Worm (Caenorhabditis elegans) whole organism, L2 larva: Measurements from ENCODE around the gene hcp-2.

Source experiments
- F13H6.1 ChIP-seq: sonication (generic microtip); optimal IDR thresholded peaks from 2 replicates; lab custom pipeline; 2016; ENCODE audit warnings: missing genetic modification characterization, missing compliant biosample characterization
- alr-1 ChIP-seq: fragments of 150-350 bp; optimal IDR thresholded peaks from 2 replicates; lab custom pipeline; 2014; ENCODE audit warnings: missing biosample characterization, missing genetic modification characterization
- ama-1 ChIP-seq: fragments of 150-350 bp; optimal IDR thresholded peaks from 2 replicates; lab custom pipeline; 2018; ENCODE audit warnings: inconsistent platforms
- egl-27 ChIP-seq: sonication (generic microtip); optimal IDR thresholded peaks from 3 replicates; lab custom pipeline; 2017; ENCODE audit warnings: missing biosample characterization, missing genetic modification reagents, missing genetic modification characterization
- elt-1 ChIP-seq: fragments of 150-350 bp; optimal IDR thresholded peaks from 2 replicates; lab custom pipeline; 2014; ENCODE audit warnings: missing biosample characterization, missing genetic modification characterization
- mab-5 ChIP-seq: fragments of 150-350 bp; optimal IDR thresholded peaks from 2 replicates; lab custom pipeline; 2014; ENCODE audit warnings: missing biosample characterization, missing genetic modification characterization
- nhr-237 ChIP-seq: fragments of 150-350 bp; optimal IDR thresholded peaks from 2 replicates; lab custom pipeline; 2014; ENCODE audit warnings: missing biosample characterization, missing genetic modification characterization
- unc-39 ChIP-seq: fragments of 150-350 bp; optimal IDR thresholded peaks from 2 replicates; lab custom pipeline; 2014; ENCODE audit warnings: missing biosample characterization, missing genetic modification characterization

ce11 chrV:9622834-9623233, 22.8 kb upstream of the hcp-2 start, which contains the start of gene idpc-5:
- no peak for TF ChIP-seq F13H6.1 (tag; lab: Kevin White, UChicago)
- TF ChIP-seq alr-1 (tag; lab: Kevin White, UChicago), result no peak
- no peak for TF ChIP-seq egl-27 (tag; lab: Kevin White, UChicago)
- no peak for TF ChIP-seq mab-5 (tag; lab: Kevin White, UChicago)
- no peak for TF ChIP-seq elt-1 (tag; lab: Kevin White, UChicago)
- TF ChIP-seq ama-1, result no peak
- TF ChIP-seq unc-39, result no peak
- TF ChIP-seq nhr-237 (tag; lab: Kevin White, UChicago), result no peak
